Fruit fly (Drosophila melanogaster): ENCODE measurements around the gene CG17159.
A peak's percentile ranks its signal among the peaks of the same experiment; 100 is the strongest.

The CG17159 gene

dm6 chrX:23092531-23092930, at the start of gene CG17159:
Gene CG17159, minus strand, starts transcription at chrX:23092631.
- TF ChIP-seq EcR (GFP tag; optimal IDR thresholded peaks at IDR 0.05) (no peak), CG13204 (GFP tag; optimal IDR thresholded peaks at IDR 0.05) (no peak), CG4496 (GFP tag; IDR thresholded peaks at IDR 0.05) (no peak), Ets98B (GFP tag; IDR thresholded peaks at IDR 0.05) (no peak), CG9948 (tag; optimal IDR thresholded peaks at IDR 0.05) (no peak), CG8159 (tag; optimal IDR thresholded peaks at IDR 0.05) (no peak), Pif1B (GFP tag; optimal IDR thresholded peaks at IDR 0.05) (no peak), Pif1A (GFP tag; optimal IDR thresholded peaks at IDR 0.05) (no peak), CG17806 (tag; optimal IDR thresholded peaks at IDR 0.05) (no peak), CG10348 (GFP tag; IDR thresholded peaks at IDR 0.05) (no peak), Snoo (tag; optimal IDR thresholded peaks at IDR 0.05) (no peak), rn (GFP tag; IDR thresholded peaks at IDR 0.05) (no peak), CG14655 (GFP tag; optimal IDR thresholded peaks at IDR 0.05) (no peak), CG32121 (GFP tag; IDR thresholded peaks at IDR 0.05) (no peak), fd96Ca (GFP tag; IDR thresholded peaks at IDR 0.05) (no peak), CG15710 (tag; optimal IDR thresholded peaks at IDR 0.05) (no peak), D1 (tag; optimal IDR thresholded peaks at IDR 0.05) (no peak), CG12605 (GFP tag; IDR thresholded peaks at IDR 0.05) (no peak), gl (tag; optimal IDR thresholded peaks at IDR 0.05) (no peak), CG34367 (tag; optimal IDR thresholded peaks at IDR 0.05) (no peak)

DNA sequence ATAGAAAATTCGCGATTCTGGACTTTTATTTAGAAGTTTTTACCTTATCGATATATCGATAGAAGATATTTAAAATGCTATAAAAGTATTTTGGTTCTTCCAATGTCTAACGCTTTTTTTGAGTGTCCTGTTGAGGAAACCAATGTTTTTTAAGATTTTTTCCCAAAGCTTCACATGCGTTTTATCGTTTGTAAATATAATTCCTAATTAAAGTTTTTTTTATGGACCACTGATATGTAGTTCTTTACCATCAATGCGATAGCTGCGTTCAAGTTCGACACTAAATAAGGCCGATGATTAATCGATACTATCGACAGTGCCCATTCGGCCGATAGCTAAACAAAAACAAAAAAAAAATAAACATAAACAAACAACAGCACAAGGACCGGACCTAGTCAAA, 13.3 kb upstream of the CG17159 start, which contains the start of gene ATbp:
Gene ATbp (plus strand): TSS at position 312 of the 400 bp plus-strand sequence.
- no peak for TF ChIP-seq CG8159 (tag; optimal IDR thresholded peaks at IDR 0.05)
- no peak for TF ChIP-seq Pif1A (GFP tag; optimal IDR thresholded peaks at IDR 0.05)

- TF ChIP-seq fd96Ca (GFP tag; IDR thresholded peaks at IDR 0.05) (no peak), CG17806 (tag; optimal IDR thresholded peaks at IDR 0.05) (no peak), rn (GFP tag; IDR thresholded peaks at IDR 0.05) (no peak), CG15710 (tag; optimal IDR thresholded peaks at IDR 0.05) (no peak), EcR (GFP tag; optimal IDR thresholded peaks at IDR 0.05) (no peak), D1 (tag; optimal IDR thresholded peaks at IDR 0.05) (no peak), Pif1B (GFP tag; optimal IDR thresholded peaks at IDR 0.05) (no peak), gl (tag; optimal IDR thresholded peaks at IDR 0.05) (no peak), CG8159 (tag; optimal IDR thresholded peaks at IDR 0.05) (no peak), Ets98B (GFP tag; IDR thresholded peaks at IDR 0.05) (no peak), CG13204 (GFP tag; optimal IDR thresholded peaks at IDR 0.05) (no peak), CG9948 (tag; optimal IDR thresholded peaks at IDR 0.05) (no peak), CG32121 (GFP tag; IDR thresholded peaks at IDR 0.05) (no peak), CG8301 (tag; optimal IDR thresholded peaks at IDR 0.05) (no peak), Snoo (tag; optimal IDR thresholded peaks at IDR 0.05) (no peak), CG10348 (GFP tag; IDR thresholded peaks at IDR 0.05) (no peak), CG12605 (GFP tag; IDR thresholded peaks at IDR 0.05) (no peak), CG4496 (GFP tag; IDR thresholded peaks at IDR 0.05) (no peak)
Measured at dm6 chrX:23097250-23097649, 4.8 kb upstream of the CG17159 start.

DNA sequence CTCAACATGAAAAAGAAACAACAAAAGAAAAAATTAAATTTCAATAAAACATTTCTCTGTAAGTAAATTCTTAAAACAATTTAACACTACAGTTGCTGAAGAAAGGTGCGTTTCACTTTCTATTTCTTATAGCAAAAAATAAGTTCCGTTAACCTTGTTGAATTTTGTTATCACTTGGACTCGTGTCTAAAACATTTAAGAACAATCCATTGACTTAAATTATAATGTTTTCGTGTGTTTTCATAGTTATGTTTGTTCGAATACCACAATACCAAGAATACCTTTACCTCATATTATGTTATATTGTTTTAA, 4.3 kb upstream of the CG17159 start:
- TF ChIP-seq Ets98B (GFP tag; IDR thresholded peaks at IDR 0.05) (no peak), CG15710 (tag; optimal IDR thresholded peaks at IDR 0.05) (peak; percentile 12), CG10348 (GFP tag; IDR thresholded peaks at IDR 0.05) (no peak)

dm6 chrX:23096117-23096817, 3.8 kb upstream of the CG17159 start, which contains the start of gene CG17162:
Gene CG17162, minus strand, starts transcription at chrX:23096735.
- TF ChIP-seq CG4496 (GFP tag; IDR thresholded peaks at IDR 0.05) (no peak), CG9948 (tag; optimal IDR thresholded peaks at IDR 0.05) (no peak), CG8301 (tag; optimal IDR thresholded peaks at IDR 0.05) (no peak), Ets98B (GFP tag; IDR thresholded peaks at IDR 0.05) (no peak), CG8159 (tag; optimal IDR thresholded peaks at IDR 0.05) (no peak), fd96Ca (GFP tag; IDR thresholded peaks at IDR 0.05) (no peak)

DNA sequence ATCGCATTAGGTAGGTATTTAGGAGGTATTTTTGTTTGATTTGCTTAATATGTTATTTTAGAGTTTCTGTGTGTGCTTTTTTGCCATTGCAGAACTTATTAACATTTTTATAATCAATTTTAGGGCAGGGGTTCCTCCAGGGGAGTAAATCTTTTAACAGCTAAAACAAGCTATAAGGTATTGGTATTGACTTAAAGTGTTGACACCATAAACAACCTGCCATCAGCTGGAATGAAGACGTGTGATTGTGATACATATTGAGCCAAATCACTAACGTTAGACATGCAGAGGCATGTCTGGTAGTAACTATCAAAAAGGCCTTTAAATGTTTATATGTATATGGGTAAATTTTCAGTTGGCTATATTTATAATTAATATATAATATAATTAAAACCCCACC, 620 bp downstream of the CG17159 start:
- TF ChIP-seq CG8301 (tag; optimal IDR thresholded peaks at IDR 0.05), result no peak
- no peak for TF ChIP-seq Snoo (tag; optimal IDR thresholded peaks at IDR 0.05)
- TF ChIP-seq Pif1A (GFP tag; optimal IDR thresholded peaks at IDR 0.05), result no peak
- no peak for TF ChIP-seq CG15710 (tag; optimal IDR thresholded peaks at IDR 0.05)
- no peak for TF ChIP-seq CG10348 (GFP tag; IDR thresholded peaks at IDR 0.05)
- no peak for TF ChIP-seq Pif1B (GFP tag; optimal IDR thresholded peaks at IDR 0.05)
- TF ChIP-seq CG12605 (GFP tag; IDR thresholded peaks at IDR 0.05), result no peak
- TF ChIP-seq CG34367 (tag; optimal IDR thresholded peaks at IDR 0.05), result no peak
- TF ChIP-seq gl (tag; optimal IDR thresholded peaks at IDR 0.05), result no peak
- no peak for TF ChIP-seq CG17806 (tag; optimal IDR thresholded peaks at IDR 0.05)
- no peak for TF ChIP-seq rn (GFP tag; IDR thresholded peaks at IDR 0.05)
- no peak for TF ChIP-seq CG13204 (GFP tag; optimal IDR thresholded peaks at IDR 0.05)
- no peak for TF ChIP-seq D1 (tag; optimal IDR thresholded peaks at IDR 0.05)
- TF ChIP-seq CG32121 (GFP tag; IDR thresholded peaks at IDR 0.05), result no peak
- no peak for TF ChIP-seq Ets98B (GFP tag; IDR thresholded peaks at IDR 0.05)
- TF ChIP-seq CG14655 (GFP tag; optimal IDR thresholded peaks at IDR 0.05), result no peak

- no peak for TF ChIP-seq CG8301 (tag; optimal IDR thresholded peaks at IDR 0.05)
- TF ChIP-seq CG17806 (tag; optimal IDR thresholded peaks at IDR 0.05), result no peak
- TF ChIP-seq CG8159 (tag; optimal IDR thresholded peaks at IDR 0.05), result no peak
- TF ChIP-seq rn (GFP tag; IDR thresholded peaks at IDR 0.05), result no peak
Measured at dm6 chrX:23091289-23091688, 1.1 kb downstream of the CG17159 start.

Measured in whole organism, pupa.